Worm (Caenorhabditis elegans) whole organism, mixed stage, embryonic: Measurements from ENCODE around the gene F42A6.1.
"Not testable (repeated sequence)": the region's sequence is repeated elsewhere in the genome, so short reads cannot be mapped to it uniquely, and the experiment has no call there.

Experiments
- M03D4.4 ChIP-seq: sonication (generic microtip); optimal IDR thresholded peaks from 2 replicates; lab custom pipeline; 2017; ENCODE audit warnings: mild to moderate bottlenecking, missing genetic modification characterization, missing compliant biosample characterization
- bed-3 ChIP-seq: fragments of 200-800 bp; sonication (Bioruptor generic); optimal IDR thresholded peaks from 3 replicates; lab custom pipeline; 2018; ENCODE audit warnings: mild to moderate bottlenecking, missing genetic modification characterization, moderate library complexity, missing compliant biosample characterization
- blmp-1 ChIP-seq: fragments of 150-350 bp; optimal IDR thresholded peaks from 2 replicates; lab custom pipeline; 2014; ENCODE audit warnings: missing biosample characterization, missing genetic modification characterization
- ces-1 ChIP-seq: fragments of 150-350 bp; optimal IDR thresholded peaks from 2 replicates; lab custom pipeline; 2014; ENCODE audit warnings: missing biosample characterization, missing genetic modification reagents, missing genetic modification characterization
- cnd-1 ChIP-seq: fragments of 200-800 bp; sonication (Bioruptor generic); optimal IDR thresholded peaks from 2 replicates; lab custom pipeline; 2018; ENCODE audit warnings: mild to moderate bottlenecking, missing genetic modification characterization, missing compliant biosample characterization
- drap-1 ChIP-seq: fragments of 200-800 bp; sonication (Bioruptor generic); optimal IDR thresholded peaks from 3 replicates; lab custom pipeline; 2018; ENCODE audit warnings: mild to moderate bottlenecking, missing genetic modification characterization, missing compliant biosample characterization
- elt-1 ChIP-seq: sonication (generic microtip); optimal IDR thresholded peaks from 2 replicates; lab custom pipeline; 2017; ENCODE audit warnings: missing genetic modification characterization, mild to moderate bottlenecking, missing compliant biosample characterization, antibody characterized with exemption, moderate library complexity, borderline replicate concordance; ENCODE audit not compliant: insufficient read depth
- flh-1 ChIP-seq: fragments of 200-800 bp; sonication (Bioruptor generic); optimal IDR thresholded peaks from 2 replicates; lab custom pipeline; 2018; ENCODE audit warnings: mild to moderate bottlenecking, missing genetic modification characterization, moderate library complexity, missing compliant biosample characterization
- ham-2 ChIP-seq: fragments of 200-800 bp; sonication (Bioruptor generic); optimal IDR thresholded peaks from 2 replicates; lab custom pipeline; 2018; ENCODE audit warnings: mild to moderate bottlenecking, missing genetic modification characterization, missing compliant biosample characterization
- hlh-1 ChIP-seq: fragments of 150-350 bp; optimal IDR thresholded peaks from 2 replicates; lab custom pipeline; 2014; ENCODE audit warnings: missing biosample characterization, missing genetic modification reagents, missing genetic modification characterization
- lin-13 ChIP-seq: fragments of 150-350 bp; optimal IDR thresholded peaks from 2 replicates; lab custom pipeline; 2014; ENCODE audit warnings: missing biosample characterization, missing genetic modification characterization
- lin-32 ChIP-seq: fragments of 200-800 bp; sonication (Bioruptor generic); optimal IDR thresholded peaks from 2 replicates; lab custom pipeline; 2018; ENCODE audit warnings: mild to moderate bottlenecking, missing genetic modification characterization, missing compliant biosample characterization
- lsy-2 ChIP-seq: fragments of 150-350 bp; optimal IDR thresholded peaks from 2 replicates; lab custom pipeline; 2014; ENCODE audit warnings: missing biosample characterization, missing genetic modification characterization
- mab-5 ChIP-seq: fragments of 150-350 bp; optimal IDR thresholded peaks from 2 replicates; lab custom pipeline; 2014; ENCODE audit warnings: missing biosample characterization, missing genetic modification characterization
- mep-1 ChIP-seq: fragments of 150-350 bp; optimal IDR thresholded peaks from 2 replicates; lab custom pipeline; 2017; ENCODE audit warnings: missing biosample characterization, missing genetic modification reagents, missing genetic modification characterization, inconsistent platforms
- mls-2 ChIP-seq: sonication (generic microtip); optimal IDR thresholded peaks from 2 replicates; lab custom pipeline; 2016; ENCODE audit warnings: mild to moderate bottlenecking, missing genetic modification characterization, moderate library complexity, missing compliant biosample characterization
- nhr-12 ChIP-seq: fragments of 150-350 bp; optimal IDR thresholded peaks from 2 replicates; lab custom pipeline; 2014; ENCODE audit warnings: missing biosample characterization, missing genetic modification characterization
- nhr-2 ChIP-seq: fragments of 150-350 bp; optimal IDR thresholded peaks from 2 replicates; lab custom pipeline; 2014; ENCODE audit warnings: missing biosample characterization, missing genetic modification characterization
- nhr-237 ChIP-seq: fragments of 150-350 bp; optimal IDR thresholded peaks from 2 replicates; lab custom pipeline; 2014; ENCODE audit warnings: missing biosample characterization, missing genetic modification characterization
- nhr-28 ChIP-seq: fragments of 150-350 bp; optimal IDR thresholded peaks from 2 replicates; lab custom pipeline; 2014; ENCODE audit warnings: missing biosample characterization, missing genetic modification characterization
- pha-4 ChIP-seq: fragments of 150-350 bp; optimal IDR thresholded peaks from 2 replicates; lab custom pipeline; 2018; ENCODE audit warnings: missing biosample characterization, missing genetic modification reagents, missing genetic modification characterization
- sem-2 ChIP-seq: fragments of 200-800 bp; sonication (Bioruptor generic); optimal IDR thresholded peaks from 2 replicates; lab custom pipeline; 2018; ENCODE audit warnings: mild to moderate bottlenecking, missing genetic modification characterization, missing compliant biosample characterization
- snpc-4 ChIP-seq: fragments of 150-350 bp; optimal IDR thresholded peaks from 2 replicates; lab custom pipeline; 2014; ENCODE audit warnings: missing biosample characterization, missing genetic modification characterization
- sptf-1 ChIP-seq: sonication (generic microtip); optimal IDR thresholded peaks from 2 replicates; lab custom pipeline; 2017; ENCODE audit warnings: mild to moderate bottlenecking, missing genetic modification characterization, moderate library complexity, missing compliant biosample characterization
- tbx-8 ChIP-seq: fragments of 200-800 bp; sonication (Bioruptor generic); optimal IDR thresholded peaks from 2 replicates; lab custom pipeline; 2018; ENCODE audit warnings: mild to moderate bottlenecking, missing genetic modification characterization, moderate library complexity, missing compliant biosample characterization
- unc-120 ChIP-seq: sonication (generic microtip); optimal IDR thresholded peaks from 2 replicates; lab custom pipeline; 2017; ENCODE audit warnings: missing genetic modification characterization, missing compliant biosample characterization; ENCODE audit not compliant: poor library complexity, severe bottlenecking
- unc-39 ChIP-seq: fragments of 150-350 bp; optimal IDR thresholded peaks from 2 replicates; lab custom pipeline; 2014; ENCODE audit warnings: missing biosample characterization, missing genetic modification characterization
- zip-8 ChIP-seq: fragments of 150-350 bp; optimal IDR thresholded peaks from 2 replicates; lab custom pipeline; 2014; ENCODE audit warnings: missing biosample characterization, missing genetic modification characterization
- ztf-11 ChIP-seq: fragments of 150-350 bp; optimal IDR thresholded peaks from 2 replicates; lab custom pipeline; 2014; ENCODE audit warnings: missing biosample characterization, missing genetic modification characterization

Gene F42A6.1

DNA sequence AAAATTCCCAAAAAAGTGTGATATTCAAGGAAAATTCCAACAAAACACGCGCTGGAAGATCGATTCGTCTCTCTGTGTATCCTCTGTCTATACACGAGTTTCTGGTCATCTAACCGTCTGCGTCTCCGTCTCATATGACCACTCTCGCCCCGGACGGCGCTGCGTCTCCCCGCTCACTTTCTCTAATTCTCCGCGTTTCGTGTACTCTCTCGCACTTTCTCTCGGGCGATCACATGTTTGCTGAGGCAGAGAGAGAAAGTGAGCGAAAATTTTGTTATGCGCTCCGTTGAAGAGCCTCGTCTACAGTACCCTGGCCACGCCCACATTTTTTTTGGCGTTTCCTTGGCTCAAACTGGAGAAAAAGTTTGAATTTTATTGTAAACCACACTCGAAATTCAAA, 29.7 kb downstream of the F42A6.1 start (continued):
- peak; percentile 82 for TF ChIP-seq lsy-2 (tag; lab: Kevin White, UChicago)
- no peak for TF ChIP-seq nhr-2
- no peak for TF ChIP-seq sem-2 (GFP tag; lab: Kevin White, UChicago)
- no peak for TF ChIP-seq mls-2
- no peak for TF ChIP-seq mab-5
- no peak for TF ChIP-seq sptf-1

DNA sequence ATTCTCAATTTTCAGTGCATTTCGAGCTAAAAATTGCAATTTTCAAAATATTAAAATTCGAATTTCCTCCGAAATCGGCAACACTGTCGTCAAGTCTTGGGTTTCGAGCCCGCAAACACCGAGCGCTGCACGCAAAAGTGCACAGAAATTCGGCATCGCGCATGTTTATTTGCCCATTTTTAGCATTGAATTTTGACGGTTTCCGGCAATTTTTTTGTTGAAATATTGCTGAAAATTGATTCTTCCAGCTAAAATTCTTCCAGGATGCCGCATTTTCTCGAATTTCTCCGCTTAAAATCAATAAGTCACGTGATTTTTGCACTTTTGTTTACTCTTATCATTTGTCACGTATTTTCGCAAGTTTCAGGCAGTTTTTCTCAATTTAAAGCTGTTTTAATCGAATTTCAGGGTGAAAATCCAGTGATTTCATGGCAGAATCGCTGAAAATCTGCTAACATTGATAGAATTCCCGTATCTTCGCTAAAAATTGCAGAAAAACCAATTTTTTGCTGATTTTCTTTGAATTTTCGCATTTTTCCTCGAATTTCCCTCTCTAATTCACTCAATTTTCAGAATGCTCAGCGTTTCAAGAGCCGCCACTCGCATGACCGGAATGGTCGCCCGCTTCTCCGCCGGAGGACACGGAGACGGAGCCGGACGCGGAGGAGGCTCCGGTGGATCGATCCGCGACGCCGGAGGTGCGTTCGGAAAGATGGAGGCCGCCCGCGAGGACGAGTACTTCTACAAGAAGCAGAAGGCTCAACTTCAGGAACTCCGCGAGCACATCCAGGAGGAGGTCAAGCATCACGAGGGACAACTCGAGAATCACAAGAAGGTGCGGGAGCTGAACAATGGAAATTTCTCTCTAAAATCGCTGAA, 30.7 kb downstream of the F42A6.1 start, which contains the start of gene mai-2:
Gene mai-2 (plus strand): TSS at position 574 of the 879 bp plus-strand sequence.
- TF ChIP-seq sptf-1 = peak; percentile 28
- TF ChIP-seq nhr-12 = no peak
- no peak for TF ChIP-seq bed-3 (GFP tag; lab: Kevin White, UChicago)
- no peak for TF ChIP-seq mls-2
- no peak for TF ChIP-seq zip-8
- TF ChIP-seq ces-1 (GFP tag; lab: Kevin White, UChicago) = peak; percentile 34
- TF ChIP-seq elt-1 (tag; lab: Kevin White, UChicago) = no peak
- peak; percentile 1 for TF ChIP-seq nhr-2
- TF ChIP-seq mep-1 (tag; lab: Kevin White, UChicago) = peak; percentile 51
- no peak for TF ChIP-seq blmp-1 (tag; lab: Kevin White, UChicago)
- TF ChIP-seq pha-4 (tag; lab: Kevin White, UChicago) = peak; percentile 59
- TF ChIP-seq snpc-4 = no peak
- peak; percentile 57 for TF ChIP-seq lsy-2 (tag; lab: Kevin White, UChicago)
- no peak for TF ChIP-seq hlh-1 (tag; lab: Kevin White, UChicago)
- no peak for TF ChIP-seq tbx-8 (GFP tag; lab: Kevin White, UChicago)
- peak; percentile 14 for TF ChIP-seq lin-13 (tag; lab: Kevin White, UChicago)
- TF ChIP-seq ham-2 (GFP tag; lab: Kevin White, UChicago) = no peak
- TF ChIP-seq nhr-237 (tag; lab: Kevin White, UChicago) = peak; percentile 15
- TF ChIP-seq unc-39 (tag; lab: Kevin White, UChicago) = no peak
- peak; percentile 73 for TF ChIP-seq unc-120

DNA sequence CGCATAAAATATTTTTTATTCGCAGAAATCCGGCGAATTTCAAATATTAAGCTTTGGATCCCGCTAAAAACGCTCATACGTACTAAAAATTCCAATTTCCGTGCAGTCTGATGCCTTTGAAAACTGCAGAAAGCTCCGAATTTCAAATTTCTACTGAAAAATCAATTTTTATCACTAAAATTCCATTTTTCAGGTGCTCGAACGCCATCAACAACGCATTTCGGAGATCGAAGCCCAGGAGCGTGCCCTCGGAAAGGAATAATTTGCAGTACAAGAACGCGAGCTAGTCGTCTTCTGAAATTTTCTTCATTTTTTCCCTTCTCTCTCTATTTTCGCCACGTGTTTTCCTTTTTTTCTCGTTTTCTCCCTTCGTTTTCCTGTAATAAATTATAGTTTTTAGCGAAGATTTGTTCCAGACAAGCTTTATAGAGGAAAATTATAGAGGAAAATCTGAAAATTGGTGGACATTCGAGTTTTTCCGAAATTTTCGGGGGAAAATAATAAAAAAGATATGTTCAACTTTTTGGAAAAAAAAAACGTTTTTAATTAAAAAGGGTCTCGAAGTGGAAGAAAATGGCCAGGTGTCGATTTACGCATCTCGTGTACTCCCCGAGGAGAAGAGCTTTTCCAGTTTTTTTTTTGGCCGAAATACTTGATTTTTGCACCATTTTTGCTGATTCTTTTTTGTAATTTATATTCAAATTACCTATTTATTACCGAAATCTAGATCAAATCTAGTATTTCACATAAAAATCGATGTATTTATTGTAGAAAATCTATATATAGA, 31.8 kb downstream of the F42A6.1 start:
- TF ChIP-seq nhr-12 (no peak), mab-5 (no peak)

DNA sequence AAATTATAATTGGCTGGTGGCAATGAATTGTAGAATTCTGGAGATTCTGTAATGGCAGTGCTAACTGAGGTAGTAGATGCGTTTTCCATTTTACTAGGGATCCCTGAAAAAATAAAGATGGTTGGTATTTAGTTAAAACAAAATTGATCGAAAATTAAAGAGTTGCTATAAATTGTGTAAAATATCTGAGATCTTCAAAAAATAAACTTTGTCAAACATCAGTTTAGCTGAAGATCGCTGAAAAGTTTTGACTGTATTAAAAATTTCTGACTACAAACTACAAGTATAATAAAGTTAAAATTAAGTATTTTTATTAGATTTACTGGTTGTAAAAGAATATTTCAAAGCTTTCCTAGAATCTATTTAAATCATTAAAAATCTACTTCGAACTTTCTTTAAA, 35.1 kb downstream of the F42A6.1 start, which contains the start of gene B0546.5:
Gene B0546.5 (minus strand): TSS at position 101 of the 400 bp plus-strand sequence.
- TF ChIP-seq unc-120; elt-1 (tag; lab: Kevin White, UChicago); sem-2 (GFP tag; lab: Kevin White, UChicago): not testable (repeated sequence)
- TF ChIP-seq, all 35 proteins: peak for 0; not testable (repeated sequence) for 35

DNA sequence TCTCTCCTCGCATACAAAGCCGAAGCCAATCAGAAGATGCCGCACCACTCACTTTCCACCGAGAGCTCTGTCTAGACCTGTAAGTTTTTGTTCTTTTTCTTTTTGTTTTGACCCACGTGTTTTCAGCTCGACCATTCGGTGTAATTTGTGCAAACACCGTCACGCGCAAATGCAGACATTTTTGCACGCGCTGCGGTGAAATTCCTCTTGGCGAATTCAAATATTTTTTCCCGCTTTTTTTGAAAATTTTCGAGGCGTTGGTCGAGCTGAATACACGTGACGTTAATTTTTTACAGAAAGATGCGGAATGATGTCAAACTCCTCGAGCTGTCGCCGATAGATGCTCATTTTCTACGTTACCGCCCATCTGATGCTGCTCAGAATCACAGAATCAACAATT, 39.2 kb downstream of the F42A6.1 start, which contains the start of gene C04C3.4:
Gene C04C3.4 (plus strand): TSS at position 301 of the 400 bp plus-strand sequence.
- not testable (repeated sequence) for TF ChIP-seq ham-2 (GFP tag; lab: Kevin White, UChicago); nhr-237 (tag; lab: Kevin White, UChicago); sptf-1
- TF ChIP-seq, all 35 proteins: peak for 0; not testable (repeated sequence) for 35

DNA sequence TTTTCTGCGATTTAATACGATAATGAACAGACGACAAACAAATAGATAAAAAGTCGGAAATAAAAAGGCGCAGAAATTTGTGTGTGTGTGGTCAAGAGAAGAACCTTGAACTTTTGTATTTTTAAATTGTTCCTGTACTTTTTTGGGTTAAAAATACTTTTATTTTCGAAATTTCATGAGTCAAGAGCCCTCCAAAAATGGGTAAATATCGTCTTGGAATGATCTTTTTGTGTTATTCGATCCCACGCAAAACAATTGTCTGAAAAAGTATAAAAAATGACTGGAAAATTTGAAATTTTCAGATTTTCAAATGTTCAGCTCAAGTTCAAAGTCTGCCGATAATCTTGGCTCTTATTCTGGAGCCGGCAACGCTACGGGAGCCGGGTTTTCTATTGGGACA, 40.7 kb downstream of the F42A6.1 start, which contains the start of gene C04C3.14:
Gene C04C3.14 (plus strand): TSS at position 301 of the 400 bp plus-strand sequence.
- no peak for TF ChIP-seq pha-4 (tag; lab: Kevin White, UChicago)
- TF ChIP-seq flh-1 (GFP tag; lab: Kevin White, UChicago) = no peak
- no peak for TF ChIP-seq cnd-1 (tag; lab: Kevin White, UChicago)
- no peak for TF ChIP-seq sem-2 (GFP tag; lab: Kevin White, UChicago)
- no peak for TF ChIP-seq hlh-1 (tag; lab: Kevin White, UChicago)
- TF ChIP-seq lin-32 (GFP tag; lab: Kevin White, UChicago) = no peak
- no peak for TF ChIP-seq mep-1 (tag; lab: Kevin White, UChicago)
- TF ChIP-seq drap-1 (GFP tag; lab: Kevin White, UChicago) = no peak
- TF ChIP-seq tbx-8 (GFP tag; lab: Kevin White, UChicago) = no peak
- TF ChIP-seq nhr-12 = no peak
- TF ChIP-seq ztf-11 (tag; lab: Kevin White, UChicago) = no peak
- TF ChIP-seq nhr-237 (tag; lab: Kevin White, UChicago) = no peak
- no peak for TF ChIP-seq nhr-28
- TF ChIP-seq snpc-4 = no peak
- no peak for TF ChIP-seq elt-1 (tag; lab: Kevin White, UChicago)
- no peak for TF ChIP-seq lsy-2 (tag; lab: Kevin White, UChicago)
- TF ChIP-seq mab-5 = no peak
- no peak for TF ChIP-seq M03D4.4
- TF ChIP-seq unc-39 (tag; lab: Kevin White, UChicago) = no peak
